Fruit fly (Drosophila melanogaster) whole organism, embryonic: Measurements from ENCODE around the gene Cipc.

ENCODE experiments used
- CG11247 ChIP-seq: fragments of 200-800 bp; sonication (Bioruptor generic); IDR thresholded peaks from 2 replicates; pipeline ENCODE4 v1.3.6; 2022; ENCODE audit warnings: missing biosample characterization, missing genetic modification characterization
- CG12744 ChIP-seq: fragments of 200-800 bp; sonication (Bioruptor generic); optimal IDR thresholded peaks from 2 replicates; lab custom pipeline; 2016; ENCODE audit warnings: missing biosample characterization, missing genetic modification characterization
- CG12769 ChIP-seq: fragments of 200-800 bp; sonication (Bioruptor generic); optimal IDR thresholded peaks from 2 replicates; lab custom pipeline; 2019; ENCODE audit warnings: missing biosample characterization, mild to moderate bottlenecking, missing genetic modification characterization, moderate library complexity
- CG17612 ChIP-seq: fragments of 200-800 bp; sonication (Bioruptor generic); IDR thresholded peaks from 2 replicates; pipeline ENCODE4 v1.3.6; 2022; ENCODE audit warnings: missing biosample characterization, missing genetic modification characterization
- CG18599 ChIP-seq: fragments of 200-800 bp; sonication (Bioruptor generic); optimal IDR thresholded peaks from 3 replicates; lab custom pipeline; 2017; ENCODE audit warnings: missing biosample characterization, missing genetic modification characterization, mild to moderate bottlenecking, moderate library complexity, missing genetic modification reagents
- CG2712 ChIP-seq: fragments of 200-800 bp; optimal IDR thresholded peaks from 3 replicates; lab custom pipeline; 2019; ENCODE audit warnings: missing biosample characterization, mild to moderate bottlenecking, missing genetic modification characterization, moderate library complexity
- CG31365 ChIP-seq: fragments of 200-800 bp; sonication (Bioruptor generic); optimal IDR thresholded peaks from 2 replicates; lab custom pipeline; 2018; ENCODE audit warnings: missing biosample characterization, mild to moderate bottlenecking, missing genetic modification characterization
- CG34224 ChIP-seq: fragments of 200-800 bp; sonication (Bioruptor generic); IDR thresholded peaks from 3 replicates; pipeline ENCODE4 v1.3.6; 2022; ENCODE audit warnings: missing biosample characterization, missing genetic modification characterization; ENCODE audit not compliant: partially characterized antibody
- CG3838 ChIP-seq: fragments of 200-800 bp; sonication (Bioruptor generic); optimal IDR thresholded peaks from 3 replicates; lab custom pipeline; 2016; ENCODE audit warnings: missing biosample characterization, missing genetic modification characterization
- CG5180 ChIP-seq: fragments of 200-800 bp; sonication (Bioruptor generic); optimal IDR thresholded peaks from 3 replicates; lab custom pipeline; 2017; ENCODE audit warnings: missing biosample characterization, missing genetic modification characterization, mild to moderate bottlenecking, moderate library complexity, missing genetic modification reagents
- CG7271 ChIP-seq: fragments of 200-800 bp; sonication (Bioruptor generic); optimal IDR thresholded peaks from 2 replicates; lab custom pipeline; 2018; ENCODE audit warnings: missing biosample characterization, mild to moderate bottlenecking, missing genetic modification characterization, moderate library complexity
- CG7786 ChIP-seq: fragments of 200-800 bp; sonication (Bioruptor generic); optimal IDR thresholded peaks from 2 replicates; lab custom pipeline; 2016; ENCODE audit warnings: missing biosample characterization, missing genetic modification characterization
- CG7963 ChIP-seq: fragments of 200-800 bp; sonication (Bioruptor generic); IDR thresholded peaks from 3 replicates; pipeline ENCODE4 v1.3.6; 2022; ENCODE audit warnings: missing biosample characterization, missing genetic modification characterization; ENCODE audit not compliant: partially characterized antibody
- CG8290 ChIP-seq, 3 experiments: fragments of 200-800 bp; sonication (Bioruptor generic); optimal IDR thresholded peaks; 2 replicates each; lab custom pipeline; 2016 to 2019; ENCODE audit warnings: missing biosample characterization in 3 of 3, missing genetic modification characterization in 3 of 3, mild to moderate bottlenecking in 2 of 3, moderate library complexity in 1 of 3
- CG9797 ChIP-seq: fragments of 200-800 bp; sonication (Bioruptor generic); optimal IDR thresholded peaks from 3 replicates; lab custom pipeline; 2018; ENCODE audit warnings: missing biosample characterization, mild to moderate bottlenecking, missing genetic modification characterization
- Dp ChIP-seq: fragments of 200-800 bp; sonication (Bioruptor generic); optimal IDR thresholded peaks from 2 replicates; lab custom pipeline; 2018; ENCODE audit warnings: missing biosample characterization, mild to moderate bottlenecking, missing genetic modification characterization, moderate library complexity
- E2f2 ChIP-seq: fragments of 200-800 bp; sonication (Bioruptor generic); IDR thresholded peaks from 2 replicates; pipeline ENCODE4 v1.3.6; 2022; ENCODE audit warnings: missing biosample characterization, missing genetic modification characterization
- Eip74EF ChIP-seq, 2 experiments: fragments of 200-800 bp in 1 of 2; fragments of >200 bp in 1 of 2; sonication (Bioruptor generic) in 1 of 2; optimal IDR thresholded peaks; 2 replicates each; lab custom pipeline; 2017 to 2019; ENCODE audit warnings: missing biosample characterization in 2 of 2, missing genetic modification characterization in 2 of 2, mild to moderate bottlenecking in 1 of 2, moderate library complexity in 1 of 2
- HLHmδ ChIP-seq: fragments of 200-800 bp; sonication (Bioruptor generic); optimal IDR thresholded peaks from 2 replicates; lab custom pipeline; 2018; ENCODE audit warnings: missing biosample characterization, mild to moderate bottlenecking, missing genetic modification characterization, moderate library complexity
- Hey ChIP-seq: fragments of 200-800 bp; sonication (Bioruptor generic); optimal IDR thresholded peaks from 3 replicates; lab custom pipeline; 2018; ENCODE audit warnings: missing biosample characterization, mild to moderate bottlenecking, missing genetic modification characterization
- Hmx ChIP-seq: fragments of 200-800 bp; sonication (Bioruptor generic); optimal IDR thresholded peaks from 2 replicates; lab custom pipeline; 2016; ENCODE audit warnings: missing biosample characterization, missing genetic modification characterization
- Lpt ChIP-seq: fragments of >200 bp; optimal IDR thresholded peaks from 2 replicates; lab custom pipeline; 2018; ENCODE audit warnings: missing biosample characterization, missing genetic modification characterization
- NK7.1 ChIP-seq: fragments of 200-800 bp; sonication (Bioruptor generic); optimal IDR thresholded peaks from 3 replicates; lab custom pipeline; 2016; ENCODE audit warnings: missing biosample characterization, missing genetic modification characterization
- Sry-β ChIP-seq: fragments of 200-800 bp; sonication (Bioruptor generic); optimal IDR thresholded peaks from 2 replicates; lab custom pipeline; 2018; ENCODE audit warnings: missing biosample characterization, mild to moderate bottlenecking, missing genetic modification characterization, moderate library complexity
- Xbp1 ChIP-seq: fragments of 200-800 bp; sonication (Bioruptor generic); optimal IDR thresholded peaks from 3 replicates; lab custom pipeline; 2016; ENCODE audit warnings: missing biosample characterization, mild to moderate bottlenecking, missing genetic modification characterization
- ara ChIP-seq: fragments of 200-800 bp; sonication (Bioruptor generic); IDR thresholded peaks from 2 replicates; pipeline ENCODE4 v1.3.6; 2022; ENCODE audit warnings: missing biosample characterization, missing genetic modification characterization
- caup ChIP-seq: fragments of 200-800 bp; sonication (Bioruptor generic); optimal IDR thresholded peaks from 3 replicates; lab custom pipeline; 2017; ENCODE audit warnings: missing biosample characterization, mild to moderate bottlenecking, missing genetic modification characterization, moderate library complexity; ENCODE audit not compliant: severe bottlenecking
- croc ChIP-seq: fragments of 200-800 bp; sonication (Bioruptor generic); conservative IDR thresholded peaks from 3 replicates; pipeline ENCODE4 v1.3.6; 2022; ENCODE audit warnings: missing biosample characterization, missing genetic modification characterization
- cwo ChIP-seq: fragments of 200-800 bp; sonication (Bioruptor generic); optimal IDR thresholded peaks from 3 replicates; lab custom pipeline; 2017; ENCODE audit warnings: missing biosample characterization, missing genetic modification characterization, mild to moderate bottlenecking, moderate library complexity, missing genetic modification reagents
- dm ChIP-seq: fragments of 200-800 bp; sonication (Bioruptor generic); optimal IDR thresholded peaks from 3 replicates; lab custom pipeline; 2016; ENCODE audit warnings: missing biosample characterization, missing genetic modification characterization
- exex ChIP-seq: fragments of 200-800 bp; sonication (Bioruptor generic); optimal IDR thresholded peaks from 4 replicates; lab custom pipeline; 2018; ENCODE audit warnings: missing biosample characterization, mild to moderate bottlenecking, missing genetic modification characterization, moderate library complexity
- fd96Cb ChIP-seq: fragments of 200-800 bp; sonication (Bioruptor generic); optimal IDR thresholded peaks from 2 replicates; lab custom pipeline; 2018; ENCODE audit warnings: missing biosample characterization, mild to moderate bottlenecking, missing genetic modification characterization, moderate library complexity
- ftz-f1 ChIP-seq: fragments of 200-800 bp; sonication (Bioruptor generic); optimal IDR thresholded peaks from 2 replicates; lab custom pipeline; 2016; ENCODE audit warnings: missing biosample characterization, missing genetic modification characterization
- grn ChIP-seq: fragments of 200-800 bp; sonication (Bioruptor generic); optimal IDR thresholded peaks from 3 replicates; lab custom pipeline; 2017; ENCODE audit warnings: missing biosample characterization, missing genetic modification characterization
- gro ChIP-seq: fragments of 200-800 bp; sonication (Bioruptor generic); optimal IDR thresholded peaks from 2 replicates; lab custom pipeline; 2016; ENCODE audit warnings: missing biosample characterization, missing genetic modification characterization
- ken ChIP-seq: fragments of 200-800 bp; sonication (Bioruptor generic); IDR thresholded peaks from 3 replicates; pipeline ENCODE4 v1.3.6; 2022; ENCODE audit warnings: missing biosample characterization, missing genetic modification characterization
- nau ChIP-seq: fragments of 200-800 bp; sonication (Bioruptor generic); optimal IDR thresholded peaks from 3 replicates; lab custom pipeline; 2017; ENCODE audit warnings: missing biosample characterization, mild to moderate bottlenecking, missing genetic modification characterization, missing genetic modification reagents
- pb ChIP-seq: fragments of 200-800 bp; sonication (Bioruptor generic); optimal IDR thresholded peaks from 3 replicates; lab custom pipeline; 2016; ENCODE audit warnings: missing biosample characterization, missing genetic modification characterization
- schlank ChIP-seq: fragments of 200-800 bp; sonication (Bioruptor generic); optimal IDR thresholded peaks from 2 replicates; lab custom pipeline; 2018; ENCODE audit warnings: missing biosample characterization, mild to moderate bottlenecking, missing genetic modification characterization
- sob ChIP-seq: fragments of 200-800 bp; sonication (Bioruptor generic); IDR thresholded peaks from 2 replicates; pipeline ENCODE4 v1.3.6; 2022; ENCODE audit warnings: missing biosample characterization, missing genetic modification characterization
- sug ChIP-seq: fragments of 200-800 bp; optimal IDR thresholded peaks from 2 replicates; lab custom pipeline; 2019; ENCODE audit warnings: missing biosample characterization, mild to moderate bottlenecking, missing genetic modification characterization, moderate library complexity
- tap ChIP-seq: fragments of 200-800 bp; optimal IDR thresholded peaks from 3 replicates; lab custom pipeline; 2019; ENCODE audit warnings: missing biosample characterization, mild to moderate bottlenecking, missing genetic modification characterization, moderate library complexity
- tin ChIP-seq: fragments of 200-800 bp; sonication (Bioruptor generic); optimal IDR thresholded peaks from 3 replicates; lab custom pipeline; 2016; ENCODE audit warnings: missing biosample characterization, missing genetic modification characterization
- tll ChIP-seq, 2 experiments: fragments of 200-800 bp in 1 of 2; fragments of >200 bp in 1 of 2; sonication (Bioruptor generic) in 1 of 2; optimal IDR thresholded peaks; 2 replicates each; lab custom pipeline; 2017 to 2019; ENCODE audit warnings: missing biosample characterization in 2 of 2, missing genetic modification characterization in 2 of 2, mild to moderate bottlenecking in 1 of 2, moderate library complexity in 1 of 2
- trem ChIP-seq: fragments of 200-800 bp; optimal IDR thresholded peaks from 3 replicates; lab custom pipeline; 2019; ENCODE audit warnings: missing biosample characterization, mild to moderate bottlenecking, missing genetic modification characterization, moderate library complexity
- vfl ChIP-seq: fragments of 200-800 bp; sonication (Bioruptor generic); optimal IDR thresholded peaks from 2 replicates; lab custom pipeline; 2016; ENCODE audit warnings: missing biosample characterization, missing genetic modification characterization
- vnd ChIP-seq: fragments of 200-800 bp; sonication (Bioruptor generic); IDR thresholded peaks from 3 replicates; pipeline ENCODE4 v1.3.6; 2022; ENCODE audit warnings: missing biosample characterization, missing genetic modification characterization; ENCODE audit not compliant: partially characterized antibody
- vvl ChIP-seq: fragments of 200-800 bp; sonication (Bioruptor generic); IDR thresholded peaks from 2 replicates; pipeline ENCODE4 v1.3.6; 2022; ENCODE audit warnings: missing biosample characterization, missing genetic modification characterization

Gene Cipc

dm6 chr3R:26108424-26108823 lies 1.8 kb downstream of the Cipc start (continued):
- peak; percentile 1 for TF ChIP-seq gro (GFP tag; lab: Kevin White, UChicago)
- TF ChIP-seq ken (GFP tag; lab: Robert Waterston, UW): no peak
- TF ChIP-seq CG12769 (tag; lab: Kevin White, UChicago): peak; percentile 16
- TF ChIP-seq CG12744 (GFP tag; lab: Kevin White, UChicago): no peak
- peak; percentile 91 for TF ChIP-seq sug (tag; lab: Kevin White, UChicago)
- TF ChIP-seq Eip74EF (GFP tag; optimal IDR thresholded peaks at IDR 0.05; lab: Kevin White, UChicago): no peak
- TF ChIP-seq pb (GFP tag; lab: Kevin White, UChicago): no peak
- peak; percentile 72 for TF ChIP-seq cwo
- 0 out of 2 replicates have a peak, but pooled peaks have one; percentile 7 for TF ChIP-seq E2f2 (GFP tag; lab: Robert Waterston, UW)
- peak; percentile 67 for TF ChIP-seq exex (tag; lab: Kevin White, UChicago)
- peak; percentile 63 for TF ChIP-seq grn
- no peak for TF ChIP-seq CG7271 (tag; lab: Kevin White, UChicago)
- no peak for TF ChIP-seq vnd (GFP tag; lab: Robert Waterston, UW)
- no peak for TF ChIP-seq tll (GFP tag; optimal IDR thresholded peaks at IDR 0.05; lab: Kevin White, UChicago)
- peak; percentile 32 for TF ChIP-seq CG18599 (GFP tag; lab: Kevin White, UChicago)
- TF ChIP-seq caup (GFP tag; lab: Kevin White, UChicago): no peak
- TF ChIP-seq CG8290 (GFP tag; optimal IDR thresholded peaks at IDR 0.05; lab: Kevin White, UChicago): no peak
- peak in 1 of 2 experiments; percentile 23 for TF ChIP-seq CG8290 (tag; optimal IDR thresholded peaks at IDR 0.05; lab: Kevin White, UChicago)
- peak; percentile 43 for TF ChIP-seq Hey (tag; lab: Kevin White, UChicago)

- TF ChIP-seq vvl (GFP tag; lab: Robert Waterston, UW) (peak; percentile 70), Sry-β (no peak), nau (no peak), CG31365 (no peak), croc (GFP tag; lab: Robert Waterston, UW) (no peak; the same call in 2 of the 3 replicates), sob (peak; percentile 49; the same call in 1 of the 2 replicates), ara (GFP tag; lab: Robert Waterston, UW) (no peak), fd96Cb (tag; lab: Kevin White, UChicago) (peak; percentile 45), dm (GFP tag; lab: Kevin White, UChicago) (no peak), Dp (GFP tag; lab: Kevin White, UChicago) (no peak), CG5180 (peak; percentile 17), CG2712 (peak; percentile 62), Xbp1 (peak; percentile 54), Lpt (GFP tag; lab: Kevin White, UChicago) (no peak), CG17612 (GFP tag; lab: Robert Waterston, UW) (no peak), CG7963 (no peak), CG9797 (GFP tag; lab: Kevin White, UChicago) (no peak), schlank (tag; lab: Kevin White, UChicago) (no peak), CG7786 (no peak), NK7.1 (GFP tag; lab: Kevin White, UChicago) (no peak), ftz-f1 (GFP tag; lab: Kevin White, UChicago) (peak; percentile 89), CG3838 (GFP tag; lab: Kevin White, UChicago) (no peak), HLHmδ (GFP tag; lab: Kevin White, UChicago) (no peak), Hmx (GFP tag; lab: Kevin White, UChicago) (no peak), trem (tag; lab: Kevin White, UChicago) (no peak), CG11247 (no peak; the same call in 1 of the 2 replicates), tin (GFP tag; lab: Kevin White, UChicago) (peak; percentile 27), tap (tag; lab: Kevin White, UChicago) (peak; percentile 8), CG34224 (GFP tag; lab: Robert Waterston, UW) (no peak), vfl (GFP tag; lab: Kevin White, UChicago) (no peak)
These were observed 10.9 kb downstream of the Cipc start for dm6 chr3R:26117465-26118081.
